Worm (Caenorhabditis elegans): ENCODE data around the gene dhs-15.

Gene dhs-15

DNA sequence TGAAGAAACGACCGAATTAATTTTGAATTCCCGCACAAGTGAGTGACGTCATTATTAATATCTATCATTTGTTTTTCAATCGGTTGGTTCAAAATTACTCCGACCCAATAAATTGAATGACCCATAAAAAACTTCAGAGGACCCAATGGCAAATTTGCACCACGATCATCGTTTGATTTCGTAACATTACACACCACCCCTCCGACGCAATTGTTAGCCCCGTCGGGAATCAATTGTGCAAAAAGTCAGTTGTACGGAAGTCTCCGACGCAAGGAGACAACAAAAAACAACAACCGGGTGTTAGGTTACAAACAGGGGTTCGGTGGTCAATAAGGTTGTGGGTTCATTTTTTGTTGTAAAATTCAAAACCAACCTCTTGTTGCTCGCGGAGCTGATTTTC is 32.3 kb upstream of the dhs-15 start:
- no peak for TF ChIP-seq tbx-37 (GFP tag; conservative IDR thresholded peaks at IDR 0.05)

ce11 chrV:2800676-2801075 is 31.0 kb upstream of the dhs-15 start:
- TF ChIP-seq tbx-11 (GFP tag; IDR thresholded peaks at IDR 0.05) (no peak), ceh-36 (tag; optimal IDR thresholded peaks at IDR 0.05) (no peak), aly-1 (tag; optimal IDR thresholded peaks at IDR 0.05) (no peak), sea-1 (GFP tag; conservative IDR thresholded peaks at IDR 0.05) (no peak), hnd-1 (tag; optimal IDR thresholded peaks at IDR 0.05) (no peak), F13C5.2 (tag; optimal IDR thresholded peaks at IDR 0.05) (no peak), ama-1 (optimal IDR thresholded peaks at IDR 0.05) (no peak), tbx-37 (GFP tag; conservative IDR thresholded peaks at IDR 0.05) (no peak), tra-4 (tag; optimal IDR thresholded peaks at IDR 0.05) (no peak), ets-7 (tag; optimal IDR thresholded peaks at IDR 0.05) (no peak)

- TF ChIP-seq ceh-36 (tag; optimal IDR thresholded peaks at IDR 0.05) (no peak), ama-1 (optimal IDR thresholded peaks at IDR 0.05) (no peak), tbx-37 (GFP tag; conservative IDR thresholded peaks at IDR 0.05) (no peak), flt-1 (GFP tag; IDR thresholded peaks at IDR 0.05) (no peak), hmbx-1 (tag; optimal IDR thresholded peaks at IDR 0.05) (no peak), pes-1 (GFP tag; IDR thresholded peaks at IDR 0.05) (no peak), F13C5.2 (tag; optimal IDR thresholded peaks at IDR 0.05) (no peak), ets-7 (tag; optimal IDR thresholded peaks at IDR 0.05) (no peak), B0310.2 (tag; optimal IDR thresholded peaks at IDR 0.05) (no peak), aly-1 (tag; optimal IDR thresholded peaks at IDR 0.05) (no peak), tra-4 (tag; optimal IDR thresholded peaks at IDR 0.05) (no peak), ceh-13 (GFP tag; optimal IDR thresholded peaks at IDR 0.05) (no peak), hnd-1 (tag; optimal IDR thresholded peaks at IDR 0.05) (no peak), sea-1 (GFP tag; conservative IDR thresholded peaks at IDR 0.05) (no peak), scrt-1 (GFP tag; IDR thresholded peaks at IDR 0.05) (no peak), tbx-11 (GFP tag; IDR thresholded peaks at IDR 0.05) (no peak), hmg-4 (GFP tag; optimal IDR thresholded peaks at IDR 0.05) (no peak)
Measured at ce11 chrV:2799172-2799869, 29.7 kb upstream of the dhs-15 start.

ce11 chrV:2795998-2796397 is 26.3 kb upstream of the dhs-15 start, which contains the start of gene F54E2.2:
Gene F54E2.2, plus strand, starts transcription at chrV:2796298.
- no peak for TF ChIP-seq scrt-1 (GFP tag; IDR thresholded peaks at IDR 0.05)
- TF ChIP-seq pes-1 (GFP tag; IDR thresholded peaks at IDR 0.05): no peak
- no peak for TF ChIP-seq ceh-13 (GFP tag; optimal IDR thresholded peaks at IDR 0.05)
- no peak for TF ChIP-seq aly-1 (tag; optimal IDR thresholded peaks at IDR 0.05)
- no peak for TF ChIP-seq hnd-1 (tag; optimal IDR thresholded peaks at IDR 0.05)
- no peak for TF ChIP-seq tbx-11 (GFP tag; IDR thresholded peaks at IDR 0.05)

ce11 chrV:2792958-2793357 is 23.3 kb upstream of the dhs-15 start:
- TF ChIP-seq ceh-13 (GFP tag; optimal IDR thresholded peaks at IDR 0.05) (no peak), ceh-36 (tag; optimal IDR thresholded peaks at IDR 0.05) (no peak), B0310.2 (tag; optimal IDR thresholded peaks at IDR 0.05) (no peak), scrt-1 (GFP tag; IDR thresholded peaks at IDR 0.05) (no peak), hmbx-1 (tag; optimal IDR thresholded peaks at IDR 0.05) (no peak), hnd-1 (tag; optimal IDR thresholded peaks at IDR 0.05) (no peak), tbx-37 (GFP tag; conservative IDR thresholded peaks at IDR 0.05) (no peak)

DNA sequence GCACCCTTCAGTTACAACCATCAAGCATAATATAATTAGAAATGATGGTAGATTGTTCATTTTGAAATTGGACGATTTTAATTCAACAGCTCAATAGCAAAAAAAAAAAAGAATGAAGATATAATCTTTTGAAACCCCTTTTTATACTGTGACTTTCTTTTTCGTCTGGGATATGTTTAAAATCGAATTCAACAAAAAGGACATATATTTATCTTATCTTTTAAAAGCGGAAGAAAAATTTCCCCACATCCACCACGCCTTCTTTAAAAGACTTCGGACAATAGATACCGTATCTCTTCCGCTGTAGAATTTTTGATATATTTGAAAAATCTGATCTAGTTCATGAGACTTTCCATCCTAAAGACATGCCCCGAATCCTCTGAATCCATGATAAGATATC is 11.1 kb upstream of the dhs-15 start, which contains the start of gene R05D8.11:
Gene R05D8.11 (minus strand): TSS at position 101 of the 400 bp plus-strand sequence.
- no peak for TF ChIP-seq ets-7 (tag; optimal IDR thresholded peaks at IDR 0.05)
- no peak for TF ChIP-seq hnd-1 (tag; optimal IDR thresholded peaks at IDR 0.05)
- TF ChIP-seq B0310.2 (tag; optimal IDR thresholded peaks at IDR 0.05): no peak
- TF ChIP-seq ceh-13 (GFP tag; optimal IDR thresholded peaks at IDR 0.05): no peak
- TF ChIP-seq hmbx-1 (tag; optimal IDR thresholded peaks at IDR 0.05): no peak
- no peak for TF ChIP-seq scrt-1 (GFP tag; IDR thresholded peaks at IDR 0.05)
- no peak for TF ChIP-seq F13C5.2 (tag; optimal IDR thresholded peaks at IDR 0.05)
- no peak for TF ChIP-seq hmg-4 (GFP tag; optimal IDR thresholded peaks at IDR 0.05)
- no peak for TF ChIP-seq sea-1 (GFP tag; conservative IDR thresholded peaks at IDR 0.05)
- no peak for TF ChIP-seq aly-1 (tag; optimal IDR thresholded peaks at IDR 0.05)
- no peak for TF ChIP-seq pes-1 (GFP tag; IDR thresholded peaks at IDR 0.05)
- TF ChIP-seq tbx-37 (GFP tag; conservative IDR thresholded peaks at IDR 0.05): no peak
- no peak for TF ChIP-seq ceh-36 (tag; optimal IDR thresholded peaks at IDR 0.05)
- TF ChIP-seq flt-1 (GFP tag; IDR thresholded peaks at IDR 0.05): no peak

ce11 chrV:2774042-2774441 is 4.4 kb upstream of the dhs-15 start, which contains the start of gene srj-18:
Gene srj-18, plus strand, starts transcription at chrV:2774342.
- TF ChIP-seq tra-4 (tag; optimal IDR thresholded peaks at IDR 0.05): no peak
- TF ChIP-seq B0310.2 (tag; optimal IDR thresholded peaks at IDR 0.05): no peak
- no peak for TF ChIP-seq hmbx-1 (tag; optimal IDR thresholded peaks at IDR 0.05)
- no peak for TF ChIP-seq F13C5.2 (tag; optimal IDR thresholded peaks at IDR 0.05)
- TF ChIP-seq ets-7 (tag; optimal IDR thresholded peaks at IDR 0.05): no peak
- no peak for TF ChIP-seq hnd-1 (tag; optimal IDR thresholded peaks at IDR 0.05)
- TF ChIP-seq tbx-11 (GFP tag; IDR thresholded peaks at IDR 0.05): no peak
- no peak for TF ChIP-seq hmg-4 (GFP tag; optimal IDR thresholded peaks at IDR 0.05)
- TF ChIP-seq ama-1 (optimal IDR thresholded peaks at IDR 0.05): no peak
- TF ChIP-seq pes-1 (GFP tag; IDR thresholded peaks at IDR 0.05): no peak
- TF ChIP-seq aly-1 (tag; optimal IDR thresholded peaks at IDR 0.05): no peak
- no peak for TF ChIP-seq sea-1 (GFP tag; conservative IDR thresholded peaks at IDR 0.05)
- no peak for TF ChIP-seq scrt-1 (GFP tag; IDR thresholded peaks at IDR 0.05)
- TF ChIP-seq ceh-13 (GFP tag; optimal IDR thresholded peaks at IDR 0.05): no peak
- no peak for TF ChIP-seq ceh-36 (tag; optimal IDR thresholded peaks at IDR 0.05)

DNA sequence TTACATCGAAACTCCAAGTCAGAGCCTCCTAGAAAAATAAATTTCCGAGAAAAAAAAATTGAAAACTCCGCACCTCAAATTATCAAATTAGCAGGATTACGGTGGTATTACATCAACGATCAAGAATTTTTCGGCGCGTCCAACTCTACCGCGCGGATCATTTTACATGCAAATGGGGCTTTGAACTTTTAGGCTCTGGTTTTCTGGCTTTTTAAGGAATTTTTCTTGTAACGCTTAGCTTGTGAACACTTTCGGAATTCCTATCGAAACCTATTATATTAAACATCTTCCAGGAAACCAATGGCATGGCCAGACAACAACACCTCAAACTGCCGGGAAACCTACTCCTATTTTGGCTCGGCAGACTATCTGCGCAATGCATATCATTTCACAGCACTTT is 1.9 kb upstream of the dhs-15 start, which contains the start of gene srh-56:
Gene srh-56 (plus strand): TSS at position 301 of the 400 bp plus-strand sequence.
- TF ChIP-seq tbx-11 (GFP tag; IDR thresholded peaks at IDR 0.05) (no peak), sea-1 (GFP tag; conservative IDR thresholded peaks at IDR 0.05) (no peak), ceh-13 (GFP tag; optimal IDR thresholded peaks at IDR 0.05) (no peak), flt-1 (GFP tag; IDR thresholded peaks at IDR 0.05) (no peak), B0310.2 (tag; optimal IDR thresholded peaks at IDR 0.05) (no peak), tbx-37 (GFP tag; conservative IDR thresholded peaks at IDR 0.05) (no peak), aly-1 (tag; optimal IDR thresholded peaks at IDR 0.05) (no peak), scrt-1 (GFP tag; IDR thresholded peaks at IDR 0.05) (no peak)

Measured in whole organism, early embryonic.